Worm (Caenorhabditis elegans): ENCODE measurements around the gene nhr-141.
A peak's percentile ranks its signal among the peaks of the same experiment; 100 is the strongest.

The nhr-141 gene

DNA sequence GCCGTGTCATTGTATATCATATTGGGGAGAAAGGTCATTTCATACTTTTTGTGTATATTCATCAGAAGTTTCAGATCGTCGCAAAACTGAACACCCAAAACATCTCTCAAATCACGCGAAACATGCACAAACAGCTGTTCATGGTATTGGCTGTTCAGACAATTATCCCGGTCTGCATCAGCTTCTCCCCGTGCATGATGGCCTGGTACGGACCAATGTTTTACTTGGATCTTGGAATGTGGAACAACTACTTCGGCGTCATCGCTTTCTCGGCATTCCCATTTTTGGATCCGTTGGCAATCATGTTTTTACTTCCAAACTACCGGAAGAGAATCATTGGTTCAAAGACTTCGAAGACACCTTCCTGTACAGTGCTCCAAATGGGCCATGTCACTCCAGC is 41.0 kb upstream of the nhr-141 start:
- TF ChIP-seq nhr-90 (tag; optimal IDR thresholded peaks at IDR 0.05; ENCODE audit: poor library complexity) = no peak
- no peak for TF ChIP-seq ceh-63 (GFP tag; optimal IDR thresholded peaks at IDR 0.05)
- no peak for TF ChIP-seq nhr-19 (GFP tag; conservative IDR thresholded peaks at IDR 0.05)
- TF ChIP-seq fkh-8 (tag; optimal IDR thresholded peaks at IDR 0.05) = no peak
- no peak for TF ChIP-seq unc-62 (GFP tag; optimal IDR thresholded peaks at IDR 0.05)
- TF ChIP-seq C04F5.9 (tag; optimal IDR thresholded peaks at IDR 0.05) = no peak
- no peak for TF ChIP-seq ztf-11 (tag; optimal IDR thresholded peaks at IDR 0.05)
- TF ChIP-seq mab-9 (GFP tag; IDR thresholded peaks at IDR 0.05) = no peak

- TF ChIP-seq snu-23 (GFP tag; optimal IDR thresholded peaks at IDR 0.05) (no peak), nhr-28 (tag; optimal IDR thresholded peaks at IDR 0.05) (no peak)
Observed at ce11 chrV:7408520-7408919, 35.9 kb upstream of the nhr-141 start, which contains the start of gene srt-6. Gene srt-6, minus strand, starts transcription at chrV:7408814.

DNA sequence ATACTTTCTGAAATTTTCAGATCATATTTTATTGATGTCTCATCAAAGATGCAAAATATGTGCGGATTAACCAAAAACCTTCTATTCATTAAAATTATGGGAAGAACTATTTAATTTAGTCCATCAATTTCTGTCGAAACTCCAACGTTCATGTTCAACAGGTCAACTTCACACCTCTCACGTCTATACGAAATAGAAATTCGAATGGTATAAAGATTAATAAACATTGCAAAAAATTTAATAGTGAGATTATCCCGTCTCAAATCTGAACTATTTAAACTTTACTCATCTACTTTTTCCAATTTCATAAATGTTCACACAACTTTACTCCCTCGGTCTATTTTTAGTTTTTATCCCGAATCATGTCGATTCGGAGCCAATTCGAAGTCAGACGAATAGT is 34.9 kb upstream of the nhr-141 start, which contains the start of gene R13D7.2:
TSS of gene R13D7.2 (plus strand) at position 301 of the 400 bp plus-strand sequence.
- TF ChIP-seq mdl-1 (tag; optimal IDR thresholded peaks at IDR 0.05) = no peak

- no peak for TF ChIP-seq nhr-47 (tag; optimal IDR thresholded peaks at IDR 0.05)
- TF ChIP-seq efl-1 (optimal IDR thresholded peaks at IDR 0.05) = no peak
- peak in 1 of 2 experiments; percentile 13 for TF ChIP-seq efl-1 (GFP tag; optimal IDR thresholded peaks at IDR 0.05 in 1 of 2)
Observed at ce11 chrV:7411695-7412094, 32.8 kb upstream of the nhr-141 start, which contains the start of gene str-41. Gene str-41, plus strand, starts transcription at chrV:7411995.

DNA sequence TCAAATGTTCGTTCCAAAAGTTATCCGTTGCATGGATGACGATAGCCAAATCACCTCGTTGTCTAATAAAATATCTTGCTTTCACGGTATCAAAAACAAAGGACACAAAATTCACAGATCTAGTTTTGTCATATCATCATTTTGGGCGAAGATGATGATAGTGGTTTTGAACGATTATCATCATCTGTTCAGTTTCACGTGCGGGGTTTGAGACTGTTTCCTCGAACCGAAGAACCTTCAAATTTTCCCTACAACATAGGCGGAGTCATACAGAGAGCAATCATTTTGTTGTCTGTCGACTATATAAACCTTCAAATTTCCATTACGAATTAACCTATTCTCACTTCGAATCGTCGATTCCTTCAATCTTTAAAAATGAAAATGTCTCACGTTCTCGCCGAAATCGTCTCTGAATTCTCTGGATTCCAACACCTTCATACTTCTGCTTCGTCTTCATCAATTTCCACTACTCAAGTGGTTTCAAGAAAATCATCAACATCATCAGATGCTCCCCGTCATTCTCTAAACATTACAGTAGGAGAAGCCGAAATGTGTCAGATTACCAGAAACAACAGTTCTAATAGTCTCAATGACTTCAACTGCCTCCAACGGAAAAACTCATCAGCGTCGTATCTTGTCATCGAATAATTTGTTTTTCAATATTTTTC is 31.2 kb upstream of the nhr-141 start, which contains the start of gene F18E3.11:
TSS of gene F18E3.11 (plus strand) at position 376 of the 668 bp plus-strand sequence.
- TF ChIP-seq elt-3 (tag; optimal IDR thresholded peaks at IDR 0.05) (peak in 3 of 6 experiments; percentile 31 to 88 (median 60)), snu-23 (GFP tag; optimal IDR thresholded peaks at IDR 0.05) (peak; percentile 69), skn-1 (tag; optimal IDR thresholded peaks at IDR 0.05) (peak; percentile 87), ama-1 (optimal IDR thresholded peaks at IDR 0.05) (no peak), lin-35 (GFP tag; optimal IDR thresholded peaks at IDR 0.05) (peak in 1 of 2 experiments; percentile 26), nhr-19 (GFP tag; conservative IDR thresholded peaks at IDR 0.05) (peak; percentile 86), efl-1 (optimal IDR thresholded peaks at IDR 0.05) (no peak), efl-1 (GFP tag; optimal IDR thresholded peaks at IDR 0.05 in 1 of 2) (peak in 1 of 2 experiments; percentile 91), nhr-71 (tag; optimal IDR thresholded peaks at IDR 0.05) (peak; percentile 74), unc-98 (GFP tag; IDR thresholded peaks at IDR 0.05) (no peak), pag-3 (tag; optimal IDR thresholded peaks at IDR 0.05; ENCODE audit: borderline replicate concordance, insufficient read depth) (no peak), tbx-2 (tag; optimal IDR thresholded peaks at IDR 0.05) (peak; percentile 47), jun-1 (tag; optimal IDR thresholded peaks at IDR 0.05) (no peak), grh-1 (GFP tag; IDR thresholded peaks at IDR 0.05) (0 out of 2 replicates have a peak, but pooled peaks have one; percentile 26), nhr-47 (tag; optimal IDR thresholded peaks at IDR 0.05) (no peak), nhr-11 (tag; optimal IDR thresholded peaks at IDR 0.05) (no peak), sox-4 (tag; optimal IDR thresholded peaks at IDR 0.05) (no peak), nhr-85 (tag) (peak; percentile 90), unc-30 (tag; optimal IDR thresholded peaks at IDR 0.05) (no peak), ets-5 (GFP tag; IDR thresholded peaks at IDR 0.05) (no peak), mdl-1 (tag; optimal IDR thresholded peaks at IDR 0.05) (peak in 1 of 2 experiments; percentile 64), fkh-10 (GFP tag; optimal IDR thresholded peaks at IDR 0.05) (no peak), alr-1 (tag; optimal IDR thresholded peaks at IDR 0.05; ENCODE audit: borderline replicate concordance) (no peak), nhr-20 (tag; optimal IDR thresholded peaks at IDR 0.05) (peak; percentile 88), lin-14 (GFP tag; optimal IDR thresholded peaks at IDR 0.05) (no peak), isw-1 (GFP tag; IDR thresholded peaks at IDR 0.05) (no peak), irx-1 (tag; optimal IDR thresholded peaks at IDR 0.05) (no peak), mep-1 (tag; optimal IDR thresholded peaks at IDR 0.05) (no peak), blmp-1 (tag; optimal IDR thresholded peaks at IDR 0.05) (peak; percentile 67), unc-130 (tag; optimal IDR thresholded peaks at IDR 0.05) (peak; percentile 16)

All from whole organism, L1 larva.